Fruit fly (Drosophila melanogaster) whole organism, embryonic: Measurements from ENCODE around the gene alpha-Est7.
A peak's percentile ranks its signal among the peaks of the same experiment; 100 is the strongest.

Source experiments
- BEAF-32 ChIP-seq: fragments of 200-800 bp; sonication (Bioruptor generic); optimal IDR thresholded peaks from 3 replicates; lab custom pipeline; 2017; ENCODE audit warnings: missing biosample characterization, missing genetic modification characterization, mild to moderate bottlenecking, moderate library complexity, missing genetic modification reagents
- Bgb ChIP-seq: fragments of 200-800 bp; sonication (Bioruptor generic); IDR thresholded peaks from 2 replicates; pipeline ENCODE4 v1.3.6; 2022; ENCODE audit warnings: missing biosample characterization, missing genetic modification characterization; ENCODE audit not compliant: partially characterized antibody
- CG11085 ChIP-seq: fragments of 200-800 bp; sonication (Bioruptor generic); IDR thresholded peaks from 2 replicates; pipeline ENCODE4 v1.3.6; 2022; ENCODE audit warnings: missing biosample characterization, missing genetic modification characterization
- CG11696 ChIP-seq: fragments of 200-800 bp; sonication (Bioruptor generic); IDR thresholded peaks from 2 replicates; pipeline ENCODE4 v1.3.6; 2022; ENCODE audit warnings: missing biosample characterization, missing genetic modification characterization
- CG12942 ChIP-seq: fragments of 200-800 bp; sonication (Bioruptor generic); optimal IDR thresholded peaks from 3 replicates; lab custom pipeline; 2016; ENCODE audit warnings: missing biosample characterization, missing genetic modification characterization
- CG14710 ChIP-seq: fragments of 200-800 bp; sonication (Bioruptor generic); optimal IDR thresholded peaks from 3 replicates; lab custom pipeline; 2019; ENCODE audit warnings: missing biosample characterization, mild to moderate bottlenecking, missing genetic modification characterization, moderate library complexity
- CG14965 ChIP-seq: fragments of 200-800 bp; sonication (Bioruptor generic); optimal IDR thresholded peaks from 2 replicates; lab custom pipeline; 2016; ENCODE audit warnings: missing biosample characterization, missing genetic modification characterization, borderline replicate concordance
- CG15011 ChIP-seq: fragments of 200-800 bp; sonication (Bioruptor generic); optimal IDR thresholded peaks from 3 replicates; lab custom pipeline; 2018; ENCODE audit warnings: missing biosample characterization, mild to moderate bottlenecking, missing genetic modification characterization
- CG15269 ChIP-seq: fragments of 200-800 bp; sonication (Bioruptor generic); optimal IDR thresholded peaks from 2 replicates; lab custom pipeline; 2018; ENCODE audit warnings: missing biosample characterization, mild to moderate bottlenecking, missing genetic modification characterization, moderate library complexity
- CG15479 ChIP-seq: fragments of 200-800 bp; sonication (Bioruptor generic); optimal IDR thresholded peaks from 3 replicates; lab custom pipeline; 2019; ENCODE audit warnings: missing biosample characterization, mild to moderate bottlenecking, missing genetic modification characterization, moderate library complexity
- CG16863 ChIP-seq: fragments of 200-800 bp; sonication (Bioruptor generic); optimal IDR thresholded peaks from 3 replicates; lab custom pipeline; 2016; ENCODE audit warnings: missing biosample characterization, missing genetic modification characterization
- CG1832 ChIP-seq: fragments of 200-800 bp; sonication (Bioruptor generic); optimal IDR thresholded peaks from 2 replicates; lab custom pipeline; 2017; ENCODE audit warnings: missing biosample characterization, mild to moderate bottlenecking, missing genetic modification characterization, inconsistent platforms
- CG2120 ChIP-seq: fragments of 200-800 bp; sonication (Bioruptor generic); optimal IDR thresholded peaks from 3 replicates; lab custom pipeline; 2016; ENCODE audit warnings: missing biosample characterization, missing genetic modification characterization
- CG2202 ChIP-seq: fragments of 200-800 bp; sonication (Bioruptor generic); optimal IDR thresholded peaks from 2 replicates; lab custom pipeline; 2018; ENCODE audit warnings: missing biosample characterization, mild to moderate bottlenecking, missing genetic modification characterization
- CG4360 ChIP-seq: fragments of 200-800 bp; sonication (Bioruptor generic); IDR thresholded peaks from 2 replicates; pipeline ENCODE4 v1.3.6; 2022; ENCODE audit warnings: missing biosample characterization, missing genetic modification characterization
- CG7372 ChIP-seq: fragments of 200-800 bp; sonication (Bioruptor generic); IDR thresholded peaks from 2 replicates; pipeline ENCODE4 v1.3.6; 2022; ENCODE audit warnings: missing biosample characterization, missing genetic modification characterization
- CG8290 ChIP-seq, 3 experiments: fragments of 200-800 bp; sonication (Bioruptor generic); optimal IDR thresholded peaks; 2 replicates each; lab custom pipeline; 2016 to 2019; ENCODE audit warnings: missing biosample characterization in 3 of 3, missing genetic modification characterization in 3 of 3, mild to moderate bottlenecking in 2 of 3, moderate library complexity in 1 of 3
- CG9817 ChIP-seq: fragments of 200-800 bp; sonication (Bioruptor generic); optimal IDR thresholded peaks from 2 replicates; lab custom pipeline; 2018; ENCODE audit warnings: missing biosample characterization, mild to moderate bottlenecking, missing genetic modification characterization, moderate library complexity
- CHES-1-like ChIP-seq: fragments of 200-800 bp; sonication (Bioruptor generic); optimal IDR thresholded peaks from 2 replicates; lab custom pipeline; 2016; ENCODE audit warnings: missing biosample characterization, missing genetic modification characterization
- Chrac-16 ChIP-seq: fragments of 200-800 bp; sonication (Bioruptor generic); optimal IDR thresholded peaks from 3 replicates; lab custom pipeline; 2016; ENCODE audit warnings: missing biosample characterization, missing genetic modification characterization
- ERR ChIP-seq: fragments of 200-800 bp; sonication (Bioruptor generic); optimal IDR thresholded peaks from 2 replicates; lab custom pipeline; 2016; ENCODE audit warnings: missing biosample characterization, missing genetic modification characterization
- Gug ChIP-seq: fragments of 200-800 bp; sonication (Bioruptor generic); IDR thresholded peaks from 4 replicates; pipeline ENCODE4 v1.3.6; 2022; ENCODE audit warnings: missing biosample characterization, missing genetic modification characterization
- H15 ChIP-seq: fragments of 200-800 bp; sonication (Bioruptor generic); IDR thresholded peaks from 3 replicates; pipeline ENCODE4 v1.3.6; 2022; ENCODE audit warnings: missing biosample characterization, missing genetic modification characterization
- Nf-YA ChIP-seq: fragments of 200-800 bp; sonication (Bioruptor generic); IDR thresholded peaks from 2 replicates; pipeline ENCODE4 v1.3.6; 2022; ENCODE audit warnings: missing biosample characterization, missing genetic modification characterization
- Sry-β ChIP-seq: fragments of 200-800 bp; sonication (Bioruptor generic); optimal IDR thresholded peaks from 2 replicates; lab custom pipeline; 2018; ENCODE audit warnings: missing biosample characterization, mild to moderate bottlenecking, missing genetic modification characterization, moderate library complexity
- Tbp ChIP-seq: fragments of >200 bp; optimal IDR thresholded peaks from 2 replicates; lab custom pipeline; 2018; ENCODE audit warnings: missing biosample characterization, missing genetic modification characterization
- ab ChIP-seq: fragments of 200-800 bp; sonication (Bioruptor generic); optimal IDR thresholded peaks from 2 replicates; lab custom pipeline; 2016; ENCODE audit warnings: missing biosample characterization, missing genetic modification characterization
- aop ChIP-seq: fragments of 200-800 bp; sonication (Bioruptor generic); IDR thresholded peaks from 2 replicates; pipeline ENCODE4 v1.3.6; 2022; ENCODE audit warnings: missing biosample characterization, missing genetic modification characterization
- az2 ChIP-seq: fragments of 200-800 bp; sonication (Bioruptor generic); optimal IDR thresholded peaks from 3 replicates; lab custom pipeline; 2016; ENCODE audit warnings: missing biosample characterization, missing genetic modification characterization
- crol ChIP-seq: fragments of 200-800 bp; sonication (Bioruptor generic); IDR thresholded peaks from 2 replicates; pipeline ENCODE4 v1.3.6; 2022; ENCODE audit warnings: missing biosample characterization, missing genetic modification characterization
- dimm ChIP-seq: fragments of 200-800 bp; sonication (Bioruptor generic); IDR thresholded peaks from 2 replicates; pipeline ENCODE4 v1.3.6; 2022; ENCODE audit warnings: missing biosample characterization, missing genetic modification characterization
- dmrt11E ChIP-seq: fragments of 200-800 bp; sonication (Bioruptor generic); optimal IDR thresholded peaks from 3 replicates; lab custom pipeline; 2018; ENCODE audit warnings: missing biosample characterization, mild to moderate bottlenecking, missing genetic modification characterization, moderate library complexity
- fd96Cb ChIP-seq: fragments of 200-800 bp; sonication (Bioruptor generic); optimal IDR thresholded peaks from 2 replicates; lab custom pipeline; 2018; ENCODE audit warnings: missing biosample characterization, mild to moderate bottlenecking, missing genetic modification characterization, moderate library complexity
- gro ChIP-seq: fragments of 200-800 bp; sonication (Bioruptor generic); optimal IDR thresholded peaks from 2 replicates; lab custom pipeline; 2016; ENCODE audit warnings: missing biosample characterization, missing genetic modification characterization
- gsb ChIP-seq: fragments of 200-800 bp; sonication (Bioruptor generic); IDR thresholded peaks from 2 replicates; pipeline ENCODE4 v1.3.6; 2022; ENCODE audit warnings: missing biosample characterization, missing genetic modification characterization
- jing ChIP-seq: fragments of 200-800 bp; sonication (Bioruptor generic); optimal IDR thresholded peaks from 2 replicates; lab custom pipeline; 2018; ENCODE audit warnings: missing biosample characterization, mild to moderate bottlenecking, missing genetic modification characterization
- maf-S ChIP-seq: fragments of 200-800 bp; sonication (Bioruptor generic); optimal IDR thresholded peaks from 2 replicates; lab custom pipeline; 2016; ENCODE audit warnings: missing biosample characterization, missing genetic modification characterization
- nerfin-2 ChIP-seq: fragments of 200-800 bp; sonication (Bioruptor generic); IDR thresholded peaks from 2 replicates; pipeline ENCODE4 v1.3.6; 2022; ENCODE audit warnings: missing biosample characterization, missing genetic modification characterization; ENCODE audit not compliant: partially characterized antibody
- pita ChIP-seq: fragments of 200-800 bp; sonication (Bioruptor generic); optimal IDR thresholded peaks from 2 replicates; lab custom pipeline; 2017; ENCODE audit warnings: missing biosample characterization, mild to moderate bottlenecking, missing genetic modification characterization
- repo ChIP-seq: fragments of 200-800 bp; sonication (Bioruptor generic); optimal IDR thresholded peaks from 2 replicates; lab custom pipeline; 2016; ENCODE audit warnings: missing biosample characterization, missing genetic modification characterization
- ro ChIP-seq: fragments of 200-800 bp; sonication (Bioruptor generic); IDR thresholded peaks from 2 replicates; pipeline ENCODE4 v1.3.6; 2022; ENCODE audit warnings: missing biosample characterization, missing genetic modification characterization
- row ChIP-seq: fragments of 200-800 bp; sonication (Bioruptor generic); IDR thresholded peaks from 3 replicates; pipeline ENCODE4 v1.3.6; 2022; ENCODE audit warnings: missing biosample characterization, missing genetic modification characterization
- run ChIP-seq: fragments of 200-800 bp; sonication (Bioruptor generic); optimal IDR thresholded peaks from 3 replicates; lab custom pipeline; 2018; ENCODE audit warnings: missing biosample characterization, mild to moderate bottlenecking, missing genetic modification characterization
- stc ChIP-seq: fragments of 200-800 bp; sonication (Bioruptor generic); IDR thresholded peaks from 2 replicates; pipeline ENCODE4 v1.3.6; 2022; ENCODE audit warnings: missing biosample characterization, missing genetic modification characterization
- tin ChIP-seq: fragments of 200-800 bp; sonication (Bioruptor generic); optimal IDR thresholded peaks from 3 replicates; lab custom pipeline; 2016; ENCODE audit warnings: missing biosample characterization, missing genetic modification characterization
- trh ChIP-seq: fragments of 200-800 bp; sonication (Bioruptor generic); optimal IDR thresholded peaks from 2 replicates; lab custom pipeline; 2016; ENCODE audit warnings: missing biosample characterization, missing genetic modification characterization
- vfl ChIP-seq: fragments of 200-800 bp; sonication (Bioruptor generic); optimal IDR thresholded peaks from 2 replicates; lab custom pipeline; 2016; ENCODE audit warnings: missing biosample characterization, missing genetic modification characterization
- zen2 ChIP-seq: fragments of 200-800 bp; sonication (Bioruptor generic); IDR thresholded peaks from 3 replicates; pipeline ENCODE4 v1.3.6; 2022; ENCODE audit warnings: missing biosample characterization, missing genetic modification characterization; ENCODE audit not compliant: partially characterized antibody
- zfh2 ChIP-seq: fragments of 200-800 bp; sonication (Bioruptor generic); optimal IDR thresholded peaks from 2 replicates; lab custom pipeline; 2016; ENCODE audit warnings: missing biosample characterization, missing genetic modification characterization

alpha-Est7 gene

dm6 chr3R:7506314-7506988 is 17.1 kb downstream of the alpha-Est7 start (continued):
- TF ChIP-seq CG15011 (GFP tag; lab: Kevin White, UChicago), result peak; percentile 82
- TF ChIP-seq repo (GFP tag; lab: Kevin White, UChicago), result peak; percentile 78
- peak; percentile 94 for TF ChIP-seq ERR (GFP tag; lab: Kevin White, UChicago)
- peak; percentile 62; the same call in 2 of the 3 replicates for TF ChIP-seq H15 (GFP tag; lab: Robert Waterston, UW)
- peak; percentile 42 for TF ChIP-seq CG16863 (GFP tag; lab: Kevin White, UChicago)
- TF ChIP-seq az2 (GFP tag; lab: Kevin White, UChicago), result peak; percentile 65
- TF ChIP-seq pita (GFP tag; lab: Kevin White, UChicago), result no peak
- TF ChIP-seq zfh2 (GFP tag; lab: Kevin White, UChicago), result peak; percentile 93
- TF ChIP-seq Chrac-16 (GFP tag; lab: Kevin White, UChicago), result peak; percentile 78
- TF ChIP-seq CG15269 (tag; lab: Kevin White, UChicago), result peak; percentile 86
- no peak for TF ChIP-seq CG15479
- no peak for TF ChIP-seq Nf-YA (GFP tag; lab: Robert Waterston, UW)
- TF ChIP-seq CG9817, result peak; percentile 82
- peak; percentile 10 for TF ChIP-seq run (tag; lab: Kevin White, UChicago)
- no peak for TF ChIP-seq crol
- peak; percentile 67; the same call in 2 of the 4 replicates for TF ChIP-seq Gug (GFP tag; lab: Robert Waterston, UW)
- TF ChIP-seq vfl (GFP tag; lab: Kevin White, UChicago), result peak; percentile 86
- no peak for TF ChIP-seq nerfin-2 (GFP tag; lab: Robert Waterston, UW)
- no peak for TF ChIP-seq Sry-β
- peak; percentile 71 for TF ChIP-seq gsb
- TF ChIP-seq CG12942 (GFP tag; lab: Kevin White, UChicago), result peak; percentile 71
- TF ChIP-seq stc (GFP tag; lab: Robert Waterston, UW), result peak; percentile 56
- TF ChIP-seq trh, result peak; percentile 27
- no peak for TF ChIP-seq aop (GFP tag; lab: Robert Waterston, UW)
- TF ChIP-seq CG2202 (tag; lab: Kevin White, UChicago), result no peak
- peak; percentile 78 for TF ChIP-seq ab (GFP tag; lab: Kevin White, UChicago)
- peak; percentile 52 for TF ChIP-seq tin
- TF ChIP-seq row (GFP tag; lab: Robert Waterston, UW), result peak; percentile 86
- TF ChIP-seq gro (GFP tag; lab: Kevin White, UChicago), result peak; percentile 96
- no peak for TF ChIP-seq CG14710 (tag; lab: Kevin White, UChicago)
- no peak for TF ChIP-seq CG1832 (GFP tag; lab: Kevin White, UChicago)
- TF ChIP-seq BEAF-32, result no peak
- TF ChIP-seq maf-S (GFP tag; lab: Kevin White, UChicago), result peak; percentile 84
- TF ChIP-seq CG8290 (GFP tag; optimal IDR thresholded peaks at IDR 0.05; lab: Kevin White, UChicago), result no peak
- TF ChIP-seq CG8290 (tag; optimal IDR thresholded peaks at IDR 0.05; lab: Kevin White, UChicago), result peak in 1 of 2 experiments; percentile 95
- TF ChIP-seq ro, result no peak
- no peak for TF ChIP-seq zen2 (GFP tag; lab: Robert Waterston, UW)
- no peak for TF ChIP-seq Bgb (GFP tag; lab: Robert Waterston, UW)
- TF ChIP-seq CG11696, result peak; percentile 57; the same call in 1 of the 2 replicates
- 0 out of 2 replicates have a peak, but pooled peaks have one; percentile 6 for TF ChIP-seq dimm (GFP tag; lab: Robert Waterston, UW)
- no peak for TF ChIP-seq dmrt11E (tag; lab: Kevin White, UChicago)
- no peak for TF ChIP-seq CG4360 (GFP tag; lab: Robert Waterston, UW)
- peak; percentile 30 for TF ChIP-seq fd96Cb (tag; lab: Kevin White, UChicago)
- TF ChIP-seq CG7372 (GFP tag; lab: Robert Waterston, UW), result peak; percentile 78
- TF ChIP-seq CG2120 (GFP tag; lab: Kevin White, UChicago), result peak; percentile 98
- TF ChIP-seq CHES-1-like (GFP tag; lab: Kevin White, UChicago), result peak; percentile 90
- peak; percentile 76; the same call in 1 of the 2 replicates for TF ChIP-seq CG11085 (GFP tag; lab: Robert Waterston, UW)
- TF ChIP-seq CG14965, result peak; percentile 14
- peak; percentile 42 for TF ChIP-seq jing (GFP tag; lab: Kevin White, UChicago)
- TF ChIP-seq Tbp (GFP tag; lab: Kevin White, UChicago), result no peak
